Fruit fly (Drosophila melanogaster) whole organism: ENCODE measurements around the gene CG7183.

Experiments
- CG8478 ChIP-seq: fragments of >200 bp; optimal IDR thresholded peaks from 2 replicates; lab custom pipeline; 2018; ENCODE audit warnings: inconsistent platforms
- Dll ChIP-seq: fragments of >200 bp; optimal IDR thresholded peaks from 2 replicates; lab custom pipeline; 2017
- EcR ChIP-seq, 2 experiments: fragments of >200 bp; optimal IDR thresholded peaks; 2 replicates each; lab custom pipeline; 2017; ENCODE audit warnings: missing biosample characterization in 2 of 2, missing genetic modification characterization in 2 of 2, missing genetic modification reagents in 2 of 2
- pan ChIP-seq: fragments of >200 bp; optimal IDR thresholded peaks from 2 replicates; lab custom pipeline; 2017
- psq ChIP-seq: fragments of >200 bp; optimal IDR thresholded peaks from 2 replicates; lab custom pipeline; 2017
- usp ChIP-seq: fragments of >200 bp; optimal IDR thresholded peaks from 2 replicates; lab custom pipeline; 2017; ENCODE audit warnings: missing biosample characterization, missing genetic modification characterization, mixed read lengths

CG7183 gene

dm6 chr3R:18220211-18220749, at the start of gene CG7183, which contains the start of gene CG7988:
TSS of gene CG7183 (minus strand) at chr3R:18220699.
TSS of gene CG7988 (plus strand) at chr3R:18220526.
- no peak for TF ChIP-seq Dll (lab: Kevin White, UChicago)

- TF ChIP-seq Dll (lab: Kevin White, UChicago) = no peak
- TF ChIP-seq usp (GFP tag; lab: Kevin White, UChicago) = no peak
Observed at dm6 chr3R:18269744-18270348, 49.3 kb upstream of the CG7183 start.

- TF ChIP-seq Dll (lab: Kevin White, UChicago) = no peak
- no peak for TF ChIP-seq EcR (GFP tag; optimal IDR thresholded peaks at IDR 0.05; lab: Kevin White, UChicago)
- TF ChIP-seq psq = no peak
Observed at dm6 chr3R:18267489-18267888, 47.0 kb upstream of the CG7183 start, which contains the start of gene CG18599. TSS of gene CG18599 (plus strand) at chr3R:18267789.

dm6 chr3R:18266665-18267064, 46.2 kb upstream of the CG7183 start:
- TF ChIP-seq psq = no peak

- TF ChIP-seq psq = no peak
- TF ChIP-seq pan (lab: Kevin White, UChicago) = no peak
- no peak for TF ChIP-seq Dll (lab: Kevin White, UChicago)
- no peak for TF ChIP-seq usp (GFP tag; lab: Kevin White, UChicago)
- no peak for TF ChIP-seq CG8478 (lab: Kevin White, UChicago)
- no peak for TF ChIP-seq EcR (GFP tag; optimal IDR thresholded peaks at IDR 0.05; lab: Kevin White, UChicago)
Observed at dm6 chr3R:18265275-18265674, 44.8 kb upstream of the CG7183 start.

- TF ChIP-seq EcR (GFP tag; optimal IDR thresholded peaks at IDR 0.05; lab: Kevin White, UChicago) = no peak
Observed at dm6 chr3R:18261602-18262001, 41.1 kb upstream of the CG7183 start.

- TF ChIP-seq Dll (lab: Kevin White, UChicago) = no peak
- no peak for TF ChIP-seq psq
- TF ChIP-seq usp (GFP tag; lab: Kevin White, UChicago) = no peak
- TF ChIP-seq CG8478 (lab: Kevin White, UChicago) = no peak
- TF ChIP-seq EcR (GFP tag; optimal IDR thresholded peaks at IDR 0.05; lab: Kevin White, UChicago) = no peak
- no peak for TF ChIP-seq pan (lab: Kevin White, UChicago)
Observed at dm6 chr3R:18260016-18260415, 39.5 kb upstream of the CG7183 start.

dm6 chr3R:18255281-18255680, 34.8 kb upstream of the CG7183 start, which contains the start of the genes Ada2a, Polr2D, Tgs1 and moi:
TSS of gene Ada2a (minus strand) at chr3R:18255487.
TSS of gene Polr2D (minus strand) at chr3R:18255487.
TSS of gene Tgs1 (plus strand) at chr3R:18255530.
TSS of gene moi (plus strand) at chr3R:18255530.
- TF ChIP-seq Dll (lab: Kevin White, UChicago) (no peak), pan (lab: Kevin White, UChicago) (no peak), CG8478 (lab: Kevin White, UChicago) (no peak), usp (GFP tag; lab: Kevin White, UChicago) (no peak), psq (no peak), EcR (GFP tag; optimal IDR thresholded peaks at IDR 0.05; lab: Kevin White, UChicago) (no peak)

dm6 chr3R:18252578-18252977, 32.1 kb upstream of the CG7183 start, which contains the start of gene CG12320:
TSS of gene CG12320 (minus strand) at chr3R:18252734.
- TF ChIP-seq pan (lab: Kevin White, UChicago) (no peak), Dll (lab: Kevin White, UChicago) (no peak), usp (GFP tag; lab: Kevin White, UChicago) (no peak), EcR (GFP tag; optimal IDR thresholded peaks at IDR 0.05; lab: Kevin White, UChicago) (no peak), CG8478 (lab: Kevin White, UChicago) (no peak), psq (no peak)

dm6 chr3R:18251876-18252275, 31.4 kb upstream of the CG7183 start:
- no peak for TF ChIP-seq EcR (GFP tag; optimal IDR thresholded peaks at IDR 0.05; lab: Kevin White, UChicago)
- TF ChIP-seq CG8478 (lab: Kevin White, UChicago) = no peak
- TF ChIP-seq pan (lab: Kevin White, UChicago) = no peak
- no peak for TF ChIP-seq psq
- TF ChIP-seq usp (GFP tag; lab: Kevin White, UChicago) = no peak
- TF ChIP-seq Dll (lab: Kevin White, UChicago) = no peak

dm6 chr3R:18250815-18251214, 30.3 kb upstream of the CG7183 start, which contains the start of gene CG18598:
TSS of gene CG18598 (plus strand) at chr3R:18251115.
- no peak for TF ChIP-seq CG8478 (lab: Kevin White, UChicago)
- no peak for TF ChIP-seq Dll (lab: Kevin White, UChicago)
- TF ChIP-seq usp (GFP tag; lab: Kevin White, UChicago) = no peak
- no peak for TF ChIP-seq psq
- no peak for TF ChIP-seq EcR (GFP tag; optimal IDR thresholded peaks at IDR 0.05; lab: Kevin White, UChicago)
- TF ChIP-seq pan (lab: Kevin White, UChicago) = no peak

dm6 chr3R:18249268-18249667, 28.8 kb upstream of the CG7183 start:
- no peak for TF ChIP-seq pan (lab: Kevin White, UChicago)
- TF ChIP-seq Dll (lab: Kevin White, UChicago) = no peak
- no peak for TF ChIP-seq CG8478 (lab: Kevin White, UChicago)
- TF ChIP-seq psq = no peak
- TF ChIP-seq usp (GFP tag; lab: Kevin White, UChicago) = no peak
- TF ChIP-seq EcR (GFP tag; optimal IDR thresholded peaks at IDR 0.05; lab: Kevin White, UChicago) = no peak

dm6 chr3R:18246041-18246440, 25.5 kb upstream of the CG7183 start:
- TF ChIP-seq Dll (lab: Kevin White, UChicago) (no peak), pan (lab: Kevin White, UChicago) (no peak), psq (no peak)
